Fruit fly (Drosophila melanogaster) whole organism, wandering third instar larva: ENCODE data around the gene Art6.

Source experiments
- Abd-B ChIP-seq: fragments of >200 bp; optimal IDR thresholded peaks from 2 replicates; lab custom pipeline; 2017; ENCODE audit warnings: missing biosample characterization, missing genetic modification characterization
- CG32264 ChIP-seq: fragments of 200-800 bp; sonication (Bioruptor generic); optimal IDR thresholded peaks from 2 replicates; lab custom pipeline; 2016; ENCODE audit warnings: missing biosample characterization, missing genetic modification characterization
- CG9705 ChIP-seq: fragments of 200-800 bp; sonication (Bioruptor generic); optimal IDR thresholded peaks from 2 replicates; lab custom pipeline; 2018; ENCODE audit warnings: missing biosample characterization, mild to moderate bottlenecking, missing genetic modification characterization
- CrebA ChIP-seq: fragments of 200-800 bp; sonication (Bioruptor generic); optimal IDR thresholded peaks from 2 replicates; lab custom pipeline; 2016; ENCODE audit warnings: missing biosample characterization, mild to moderate bottlenecking, missing genetic modification characterization, borderline replicate concordance
- Dfd ChIP-seq: fragments of >200 bp; optimal IDR thresholded peaks from 2 replicates; lab custom pipeline; 2017; ENCODE audit warnings: missing biosample characterization, missing genetic modification characterization
- Dif ChIP-seq: fragments of 200-275, 200-300 bp; sonication (Bioruptor generic); optimal IDR thresholded peaks from 2 replicates; lab custom pipeline; 2018; ENCODE audit warnings: missing biosample characterization, missing genetic modification characterization; ENCODE audit not compliant: partially characterized antibody
- HLH106 ChIP-seq: fragments of 200-800 bp; optimal IDR thresholded peaks from 3 replicates; lab custom pipeline; 2019; ENCODE audit warnings: missing biosample characterization, mild to moderate bottlenecking, missing genetic modification characterization, moderate library complexity
- Hnf4 ChIP-seq: fragments of 200-800 bp; sonication (Bioruptor generic); optimal IDR thresholded peaks from 2 replicates; lab custom pipeline; 2016; ENCODE audit warnings: missing biosample characterization, mild to moderate bottlenecking, missing genetic modification characterization
- Hr78 ChIP-seq: fragments of >200 bp; optimal IDR thresholded peaks from 2 replicates; lab custom pipeline; 2017; ENCODE audit warnings: missing biosample characterization, missing genetic modification characterization
- Hr83 ChIP-seq: fragments of 200-300 bp; sonication (Bioruptor generic); optimal IDR thresholded peaks from 2 replicates; lab custom pipeline; 2016; ENCODE audit warnings: missing biosample characterization, mild to moderate bottlenecking, missing genetic modification characterization, moderate library complexity; ENCODE audit not compliant: poor library complexity, severe bottlenecking
- Jra ChIP-seq: sonication (Bioruptor generic); optimal IDR thresholded peaks from 2 replicates; lab custom pipeline; 2016; ENCODE audit warnings: missing biosample characterization, missing genetic modification characterization
- Mio ChIP-seq: sonication (Bioruptor generic); optimal IDR thresholded peaks from 2 replicates; lab custom pipeline; 2016; ENCODE audit warnings: missing biosample characterization, missing genetic modification characterization
- Myc ChIP-seq: fragments of >200 bp; optimal IDR thresholded peaks from 2 replicates; lab custom pipeline; 2017
- N ChIP-seq: fragments of >200 bp; optimal IDR thresholded peaks from 2 replicates; lab custom pipeline; 2018; ENCODE audit warnings: missing biosample characterization, missing external identifiers, missing genetic modification characterization
- OdsH ChIP-seq: fragments of 200-800 bp; sonication (Bioruptor generic); optimal IDR thresholded peaks from 2 replicates; lab custom pipeline; 2016; ENCODE audit warnings: missing biosample characterization, mild to moderate bottlenecking, missing genetic modification characterization
- Vsx2 ChIP-seq: fragments of 200-300, 225-300 bp; sonication (Bioruptor generic); optimal IDR thresholded peaks from 2 replicates; lab custom pipeline; 2018; ENCODE audit warnings: missing biosample characterization, missing genetic modification characterization; ENCODE audit not compliant: partially characterized antibody
- br ChIP-seq: fragments of 200-800 bp; sonication (Bioruptor generic); optimal IDR thresholded peaks from 2 replicates; lab custom pipeline; 2016; ENCODE audit warnings: missing biosample characterization, missing genetic modification characterization
- brk ChIP-seq: fragments of 200-800 bp; sonication (Bioruptor generic); optimal IDR thresholded peaks from 2 replicates; lab custom pipeline; 2016; ENCODE audit warnings: missing biosample characterization, mild to moderate bottlenecking, missing genetic modification characterization
- dl ChIP-seq, 2 experiments: fragments of 175-275, 200-275 bp in 1 of 2; fragments of 200-275 bp in 1 of 2; sonication (Bioruptor generic); optimal IDR thresholded peaks; lab custom pipeline; 2018; ENCODE audit warnings: mild to moderate bottlenecking in 2 of 2, missing biosample characterization in 2 of 2, missing genetic modification characterization in 2 of 2, moderate library complexity in 2 of 2; ENCODE audit not compliant: partially characterized antibody in 2 of 2, insufficient read depth in 1 of 2
- dmrt93B ChIP-seq: fragments of 200-800 bp; sonication (Bioruptor generic); optimal IDR thresholded peaks from 2 replicates; lab custom pipeline; 2018; ENCODE audit warnings: missing biosample characterization, mild to moderate bottlenecking, missing genetic modification characterization
- dsf ChIP-seq: sonication (Bioruptor generic); optimal IDR thresholded peaks from 2 replicates; lab custom pipeline; 2016; ENCODE audit warnings: missing biosample characterization, missing genetic modification characterization, borderline replicate concordance
- ey ChIP-seq: fragments of 200-800 bp; sonication (Bioruptor generic); optimal IDR thresholded peaks from 2 replicates; lab custom pipeline; 2016; ENCODE audit warnings: missing biosample characterization, missing genetic modification characterization
- foxo ChIP-seq, 2 experiments: fragments of 200-800 bp; sonication (Bioruptor generic); optimal IDR thresholded peaks; 2 replicates in 1 of 2; 3 replicates in 1 of 2; lab custom pipeline; 2016 to 2017; ENCODE audit warnings: missing biosample characterization in 2 of 2, missing genetic modification characterization in 2 of 2
- fru ChIP-seq: fragments of 200-800 bp; sonication (Bioruptor generic); optimal IDR thresholded peaks from 3 replicates; lab custom pipeline; 2016; ENCODE audit warnings: missing biosample characterization, mild to moderate bottlenecking, missing genetic modification characterization
- jim ChIP-seq: fragments of 175-275, 200-325 bp; sonication (Bioruptor generic); optimal IDR thresholded peaks from 2 replicates; lab custom pipeline; 2016; ENCODE audit warnings: missing biosample characterization, mild to moderate bottlenecking, missing genetic modification characterization
- pan ChIP-seq: fragments of >200 bp; optimal IDR thresholded peaks from 2 replicates; lab custom pipeline; 2017
- psq ChIP-seq: fragments of 200-800 bp; sonication (Bioruptor generic); optimal IDR thresholded peaks from 3 replicates; lab custom pipeline; 2017; ENCODE audit warnings: missing biosample characterization, mild to moderate bottlenecking, missing genetic modification characterization, moderate library complexity
- rgr ChIP-seq: fragments of 200-800 bp; sonication (Bioruptor generic); optimal IDR thresholded peaks from 3 replicates; lab custom pipeline; 2016; ENCODE audit warnings: missing biosample characterization, mild to moderate bottlenecking, missing genetic modification characterization
- sage ChIP-seq: fragments of 200-800 bp; sonication (Bioruptor generic); optimal IDR thresholded peaks from 2 replicates; lab custom pipeline; 2016; ENCODE audit warnings: missing biosample characterization, mild to moderate bottlenecking, missing genetic modification characterization
- sv ChIP-seq: fragments of 200-800 bp; sonication (Bioruptor generic); optimal IDR thresholded peaks from 3 replicates; lab custom pipeline; 2016; ENCODE audit warnings: missing biosample characterization, missing genetic modification characterization
- tai ChIP-seq: sonication (Bioruptor generic); optimal IDR thresholded peaks from 2 replicates; lab custom pipeline; 2016; ENCODE audit warnings: missing biosample characterization, missing genetic modification characterization
- usp ChIP-seq: fragments of >200 bp; optimal IDR thresholded peaks from 2 replicates; lab custom pipeline; 2017; ENCODE audit warnings: missing biosample characterization, missing genetic modification characterization
- woc ChIP-seq: sonication (Bioruptor generic); optimal IDR thresholded peaks from 2 replicates; lab custom pipeline; 2016; ENCODE audit warnings: missing biosample characterization, mild to moderate bottlenecking, missing genetic modification characterization

The Art6 gene

dm6 chr3R:13949571-13949970, 4.0 kb upstream of the Art6 start:
- TF ChIP-seq foxo (GFP tag; optimal IDR thresholded peaks at IDR 0.05; lab: Kevin White, UChicago), result no peak
- TF ChIP-seq ey, result no peak
- no peak for TF ChIP-seq Dif
- TF ChIP-seq Jra (GFP tag; lab: Kevin White, UChicago), result no peak
- no peak for TF ChIP-seq N
- no peak for TF ChIP-seq OdsH (GFP tag; lab: Kevin White, UChicago)
- TF ChIP-seq Mio (GFP tag; lab: Kevin White, UChicago), result no peak
- TF ChIP-seq jim (GFP tag; lab: Kevin White, UChicago), result no peak
- no peak for TF ChIP-seq CG9705 (GFP tag; lab: Kevin White, UChicago)
- TF ChIP-seq Hnf4 (GFP tag; lab: Kevin White, UChicago), result no peak
- no peak for TF ChIP-seq Abd-B (GFP tag; lab: Kevin White, UChicago)
- TF ChIP-seq usp, result no peak
- TF ChIP-seq Myc, result no peak
- TF ChIP-seq brk (GFP tag; lab: Kevin White, UChicago), result no peak
- TF ChIP-seq Dfd (GFP tag; lab: Kevin White, UChicago), result no peak
- TF ChIP-seq dl (GFP tag; optimal IDR thresholded peaks at IDR 0.05; lab: Kevin White, UChicago; ENCODE audit: insufficient read depth in 1 of 2, partially characterized antibody in 2 of 2), result no peak
- no peak for TF ChIP-seq sage
- no peak for TF ChIP-seq tai (GFP tag; lab: Kevin White, UChicago)
- no peak for TF ChIP-seq HLH106

dm6 chr3R:13948237-13948636, 2.6 kb upstream of the Art6 start, which contains the start of gene CG31517:
Gene CG31517, plus strand, starts transcription at chr3R:13948420.
- TF ChIP-seq rgr (GFP tag; lab: Kevin White, UChicago), result no peak
- no peak for TF ChIP-seq br
- TF ChIP-seq CrebA (GFP tag; lab: Kevin White, UChicago), result no peak
- no peak for TF ChIP-seq usp
- no peak for TF ChIP-seq jim (GFP tag; lab: Kevin White, UChicago)
- no peak for TF ChIP-seq Hr83
- no peak for TF ChIP-seq N
- no peak for TF ChIP-seq Myc
- no peak for TF ChIP-seq Hr78 (GFP tag; lab: Kevin White, UChicago)
- TF ChIP-seq CG32264 (GFP tag; lab: Kevin White, UChicago), result no peak
- TF ChIP-seq OdsH (GFP tag; lab: Kevin White, UChicago), result no peak
- TF ChIP-seq Jra (GFP tag; lab: Kevin White, UChicago), result no peak
- no peak for TF ChIP-seq woc (GFP tag; lab: Kevin White, UChicago)
- TF ChIP-seq, all 38 proteins: peak for 0

dm6 chr3R:13947415-13947814, 1.8 kb upstream of the Art6 start:
- TF ChIP-seq HLH106, result no peak
- no peak for TF ChIP-seq rgr (GFP tag; lab: Kevin White, UChicago)
- no peak for TF ChIP-seq foxo (GFP tag; optimal IDR thresholded peaks at IDR 0.05; lab: Kevin White, UChicago)
- TF ChIP-seq CG32264 (GFP tag; lab: Kevin White, UChicago), result no peak
- no peak for TF ChIP-seq sv (GFP tag; lab: Kevin White, UChicago)
- no peak for TF ChIP-seq dsf (GFP tag; lab: Kevin White, UChicago)
- no peak for TF ChIP-seq CrebA (GFP tag; lab: Kevin White, UChicago)
- no peak for TF ChIP-seq dmrt93B (GFP tag; lab: Kevin White, UChicago)
- TF ChIP-seq pan (lab: Kevin White, UChicago), result no peak
- TF ChIP-seq psq (GFP tag; lab: Kevin White, UChicago), result no peak
- no peak for TF ChIP-seq Vsx2
- no peak for TF ChIP-seq Hr83
- no peak for TF ChIP-seq CG9705 (GFP tag; lab: Kevin White, UChicago)
- TF ChIP-seq OdsH (GFP tag; lab: Kevin White, UChicago), result no peak
- TF ChIP-seq Jra (GFP tag; lab: Kevin White, UChicago), result no peak

- no peak for TF ChIP-seq CG9705 (GFP tag; lab: Kevin White, UChicago)
- TF ChIP-seq fru (GFP tag; lab: Kevin White, UChicago), result no peak
- no peak for TF ChIP-seq N
- no peak for TF ChIP-seq sv (GFP tag; lab: Kevin White, UChicago)
- TF ChIP-seq Hr83, result no peak
- no peak for TF ChIP-seq sage
- TF ChIP-seq pan (lab: Kevin White, UChicago), result no peak
- no peak for TF ChIP-seq Dif
- TF ChIP-seq ey, result no peak
- TF ChIP-seq jim (GFP tag; lab: Kevin White, UChicago), result no peak
- TF ChIP-seq rgr (GFP tag; lab: Kevin White, UChicago), result no peak
- TF ChIP-seq usp, result no peak
- TF ChIP-seq psq (GFP tag; lab: Kevin White, UChicago), result no peak
- no peak for TF ChIP-seq Jra (GFP tag; lab: Kevin White, UChicago)
- TF ChIP-seq Hnf4 (GFP tag; lab: Kevin White, UChicago), result no peak
- TF ChIP-seq HLH106, result no peak
- no peak for TF ChIP-seq Dfd (GFP tag; lab: Kevin White, UChicago)
These were observed 505 bp upstream of the Art6 start for dm6 chr3R:13946117-13946516.
